Fruit fly (Drosophila melanogaster) whole organism, embryonic: ENCODE results near the gene ps.

ENCODE experiments used
- Abd-B ChIP-seq: fragments of 200-800 bp; sonication (Bioruptor generic); optimal IDR thresholded peaks from 2 replicates; lab custom pipeline; 2018; ENCODE audit warnings: missing biosample characterization, mild to moderate bottlenecking, missing genetic modification characterization, moderate library complexity
- Bgb ChIP-seq: fragments of 200-800 bp; sonication (Bioruptor generic); IDR thresholded peaks from 2 replicates; pipeline ENCODE4 v1.3.6; 2022; ENCODE audit warnings: missing biosample characterization, missing genetic modification characterization; ENCODE audit not compliant: partially characterized antibody
- CG10209 ChIP-seq: fragments of 200-800 bp; sonication (Bioruptor generic); optimal IDR thresholded peaks from 3 replicates; lab custom pipeline; 2017; ENCODE audit warnings: missing biosample characterization, mild to moderate bottlenecking, missing genetic modification characterization, missing genetic modification reagents
- CG10543 ChIP-seq: fragments of 200-800 bp; sonication (Bioruptor generic); optimal IDR thresholded peaks from 3 replicates; lab custom pipeline; 2017; ENCODE audit warnings: missing biosample characterization, mild to moderate bottlenecking, missing genetic modification characterization, moderate library complexity
- CG12155 ChIP-seq: fragments of 200-800 bp; sonication (Bioruptor generic); optimal IDR thresholded peaks from 3 replicates; lab custom pipeline; 2016; ENCODE audit warnings: missing biosample characterization, missing genetic modification characterization
- CG12659 ChIP-seq: fragments of 200-800 bp; sonication (Bioruptor generic); optimal IDR thresholded peaks from 3 replicates; lab custom pipeline; 2017; ENCODE audit warnings: mild to moderate bottlenecking, missing biosample characterization, missing genetic modification reagents, missing genetic modification characterization
- CG13123 ChIP-seq: fragments of 200-800 bp; sonication (Bioruptor generic); optimal IDR thresholded peaks from 2 replicates; lab custom pipeline; 2016; ENCODE audit warnings: missing biosample characterization, missing genetic modification characterization
- CG13296 ChIP-seq: fragments of 200-800 bp; sonication (Bioruptor generic); optimal IDR thresholded peaks from 3 replicates; lab custom pipeline; 2018; ENCODE audit warnings: missing biosample characterization, mild to moderate bottlenecking, missing genetic modification characterization
- CG13424 ChIP-seq: fragments of 200-800 bp; sonication (Bioruptor generic); optimal IDR thresholded peaks from 2 replicates; lab custom pipeline; 2019; ENCODE audit warnings: missing biosample characterization, mild to moderate bottlenecking, missing genetic modification characterization, moderate library complexity
- CG15269 ChIP-seq: fragments of 200-800 bp; sonication (Bioruptor generic); optimal IDR thresholded peaks from 2 replicates; lab custom pipeline; 2018; ENCODE audit warnings: missing biosample characterization, mild to moderate bottlenecking, missing genetic modification characterization, moderate library complexity
- CG17829 ChIP-seq: fragments of 200-800 bp; optimal IDR thresholded peaks from 2 replicates; lab custom pipeline; 2019; ENCODE audit warnings: missing biosample characterization, mild to moderate bottlenecking, missing genetic modification characterization, moderate library complexity
- CG18619 ChIP-seq: fragments of 200-800 bp; sonication (Bioruptor generic); optimal IDR thresholded peaks from 3 replicates; lab custom pipeline; 2017; ENCODE audit warnings: missing biosample characterization, mild to moderate bottlenecking, missing genetic modification characterization
- CG30020 ChIP-seq: fragments of 200-800 bp; optimal IDR thresholded peaks from 2 replicates; lab custom pipeline; 2019; ENCODE audit warnings: missing biosample characterization, mild to moderate bottlenecking, missing genetic modification characterization, moderate library complexity
- CG30403 ChIP-seq: fragments of 200-800 bp; sonication (Bioruptor generic); optimal IDR thresholded peaks from 3 replicates; lab custom pipeline; 2016; ENCODE audit warnings: missing biosample characterization, missing genetic modification characterization
- CG31224 ChIP-seq: fragments of 200-800 bp; sonication (Bioruptor generic); IDR thresholded peaks from 2 replicates; pipeline ENCODE4 v1.3.6; 2022; ENCODE audit warnings: missing biosample characterization, missing genetic modification characterization
- CG32772 ChIP-seq: fragments of 200-800 bp; sonication (Bioruptor generic); IDR thresholded peaks from 2 replicates; pipeline ENCODE4 v1.3.6; 2022; ENCODE audit warnings: missing biosample characterization, missing genetic modification characterization
- CG3281 ChIP-seq: fragments of 200-800 bp; sonication (Bioruptor generic); optimal IDR thresholded peaks from 3 replicates; lab custom pipeline; 2017; ENCODE audit warnings: missing biosample characterization, mild to moderate bottlenecking, missing genetic modification characterization
- CG5180 ChIP-seq: fragments of 200-800 bp; sonication (Bioruptor generic); optimal IDR thresholded peaks from 3 replicates; lab custom pipeline; 2017; ENCODE audit warnings: missing biosample characterization, missing genetic modification characterization, mild to moderate bottlenecking, moderate library complexity, missing genetic modification reagents
- CG6791 ChIP-seq: fragments of 200-800 bp; sonication (Bioruptor generic); IDR thresholded peaks from 3 replicates; pipeline ENCODE4 v1.3.6; 2022; ENCODE audit warnings: missing biosample characterization, missing genetic modification characterization; ENCODE audit not compliant: partially characterized antibody
- CG8388 ChIP-seq: fragments of 200-800 bp; sonication (Bioruptor generic); optimal IDR thresholded peaks from 2 replicates; lab custom pipeline; 2019; ENCODE audit warnings: missing biosample characterization, mild to moderate bottlenecking, missing genetic modification characterization, moderate library complexity
- CHES-1-like ChIP-seq: fragments of 200-800 bp; sonication (Bioruptor generic); optimal IDR thresholded peaks from 2 replicates; lab custom pipeline; 2016; ENCODE audit warnings: missing biosample characterization, missing genetic modification characterization
- D ChIP-seq, 2 experiments: fragments of 200-800 bp in 1 of 2; fragments of >200 bp in 1 of 2; sonication (Bioruptor generic) in 1 of 2; optimal IDR thresholded peaks; 2 replicates in 1 of 2; 3 replicates in 1 of 2; lab custom pipeline; 2017; ENCODE audit warnings: mild to moderate bottlenecking in 1 of 2, missing biosample characterization in 1 of 2, missing genetic modification characterization in 1 of 2, missing genetic modification reagents in 1 of 2
- D19A ChIP-seq: fragments of 200-800 bp; optimal IDR thresholded peaks from 3 replicates; lab custom pipeline; 2019; ENCODE audit warnings: missing biosample characterization, mild to moderate bottlenecking, missing genetic modification characterization, moderate library complexity
- Deaf1 ChIP-seq: fragments of 200-800 bp; optimal IDR thresholded peaks from 3 replicates; lab custom pipeline; 2019; ENCODE audit warnings: missing biosample characterization, mild to moderate bottlenecking, missing genetic modification characterization, moderate library complexity
- Fer1 ChIP-seq: fragments of 200-800 bp; sonication (Bioruptor generic); optimal IDR thresholded peaks from 2 replicates; lab custom pipeline; 2017; ENCODE audit warnings: missing biosample characterization, mild to moderate bottlenecking, missing genetic modification characterization
- Fer3 ChIP-seq: fragments of 200-800 bp; sonication (Bioruptor generic); optimal IDR thresholded peaks from 2 replicates; lab custom pipeline; 2018; ENCODE audit warnings: missing biosample characterization, mild to moderate bottlenecking, missing genetic modification characterization, moderate library complexity
- HLH54F ChIP-seq: fragments of 200-800 bp; sonication (Bioruptor generic); optimal IDR thresholded peaks from 3 replicates; lab custom pipeline; 2016; ENCODE audit warnings: missing biosample characterization, missing genetic modification characterization
- Hr51 ChIP-seq, 2 experiments: fragments of 200-800 bp; sonication (Bioruptor generic); optimal IDR thresholded peaks; 2 replicates in 1 of 2; 3 replicates in 1 of 2; lab custom pipeline; 2016 to 2018; ENCODE audit warnings: missing biosample characterization in 2 of 2, missing genetic modification characterization in 2 of 2, mild to moderate bottlenecking in 1 of 2, moderate library complexity in 1 of 2
- Hr78 ChIP-seq, 2 experiments: fragments of 200-800 bp in 1 of 2; fragments of >200 bp in 1 of 2; sonication (Bioruptor generic) in 1 of 2; optimal IDR thresholded peaks; 2 replicates each; lab custom pipeline; 2017 to 2019; ENCODE audit warnings: missing biosample characterization in 2 of 2, missing genetic modification characterization in 2 of 2, mild to moderate bottlenecking in 1 of 2, moderate library complexity in 1 of 2
- Hsf ChIP-seq: fragments of 200-800 bp; sonication (Bioruptor generic); optimal IDR thresholded peaks from 3 replicates; lab custom pipeline; 2016; ENCODE audit warnings: missing biosample characterization, missing genetic modification characterization
- Med ChIP-seq: fragments of 200-800 bp; sonication (Bioruptor generic); peaks from one replicate; lab custom pipeline; 2016; ENCODE audit warnings: missing biosample characterization, missing genetic modification characterization, mild to moderate bottlenecking, inconsistent platforms, moderate library complexity
- Oli ChIP-seq: fragments of 200-800 bp; sonication (Bioruptor generic); optimal IDR thresholded peaks from 2 replicates; lab custom pipeline; 2018; ENCODE audit warnings: missing biosample characterization, mild to moderate bottlenecking, missing genetic modification characterization, moderate library complexity
- Ptx1 ChIP-seq: fragments of 200-800 bp; sonication (Bioruptor generic); IDR thresholded peaks from 2 replicates; pipeline ENCODE4 v1.3.6; 2022; ENCODE audit warnings: missing biosample characterization, missing genetic modification characterization
- Sox102F ChIP-seq: fragments of 200-800 bp; sonication (Bioruptor generic); optimal IDR thresholded peaks from 2 replicates; lab custom pipeline; 2018; ENCODE audit warnings: missing biosample characterization, mild to moderate bottlenecking, missing genetic modification characterization, moderate library complexity
- abd-A ChIP-seq: fragments of 200-800 bp; sonication (Bioruptor generic); optimal IDR thresholded peaks from 3 replicates; lab custom pipeline; 2019; ENCODE audit warnings: missing biosample characterization, mild to moderate bottlenecking, missing genetic modification characterization, moderate library complexity
- ci ChIP-seq: fragments of 200-800 bp; sonication (Bioruptor generic); IDR thresholded peaks from 3 replicates; pipeline ENCODE4 v1.3.6; 2022; ENCODE audit warnings: missing biosample characterization, missing genetic modification characterization
- crol ChIP-seq: fragments of 200-800 bp; sonication (Bioruptor generic); IDR thresholded peaks from 2 replicates; pipeline ENCODE4 v1.3.6; 2022; ENCODE audit warnings: missing biosample characterization, missing genetic modification characterization
- dysf ChIP-seq: fragments of 200-800 bp; sonication (Bioruptor generic); IDR thresholded peaks from 3 replicates; pipeline ENCODE4 v1.3.6; 2022; ENCODE audit warnings: missing biosample characterization, missing genetic modification characterization
- gem ChIP-seq: fragments of 200-800 bp; sonication (Bioruptor generic); optimal IDR thresholded peaks from 2 replicates; lab custom pipeline; 2019; ENCODE audit warnings: missing biosample characterization, mild to moderate bottlenecking, missing genetic modification characterization, moderate library complexity
- gro ChIP-seq: fragments of 200-800 bp; sonication (Bioruptor generic); optimal IDR thresholded peaks from 2 replicates; lab custom pipeline; 2016; ENCODE audit warnings: missing biosample characterization, missing genetic modification characterization
- her ChIP-seq: fragments of 200-800 bp; sonication (Bioruptor generic); optimal IDR thresholded peaks from 2 replicates; lab custom pipeline; 2016; ENCODE audit warnings: missing biosample characterization, missing genetic modification characterization
- mld ChIP-seq: fragments of 200-800 bp; sonication (Bioruptor generic); IDR thresholded peaks from 3 replicates; pipeline ENCODE4 v1.3.6; 2022; ENCODE audit warnings: missing biosample characterization, missing genetic modification characterization; ENCODE audit not compliant: partially characterized antibody
- pho ChIP-seq: fragments of 200-800 bp; sonication (Bioruptor generic); optimal IDR thresholded peaks from 2 replicates; lab custom pipeline; 2016; ENCODE audit warnings: missing biosample characterization, missing genetic modification characterization
- pnt ChIP-seq: fragments of 200-800 bp; sonication (Bioruptor generic); optimal IDR thresholded peaks from 3 replicates; lab custom pipeline; 2016; ENCODE audit warnings: missing biosample characterization, missing genetic modification characterization
- stwl ChIP-seq: fragments of 200-800 bp; sonication (Bioruptor generic); optimal IDR thresholded peaks from 3 replicates; lab custom pipeline; 2018; ENCODE audit warnings: missing biosample characterization, mild to moderate bottlenecking, missing genetic modification characterization, moderate library complexity
- toy ChIP-seq: fragments of 200-800 bp; sonication (Bioruptor generic); IDR thresholded peaks from 2 replicates; pipeline ENCODE4 v1.3.6; 2022; ENCODE audit warnings: missing biosample characterization, missing genetic modification characterization

Gene ps

dm6 chr3R:9493627-9494626 lies 76.2 kb downstream of the ps start, which contains the start of gene CG16779 (continued):
- TF ChIP-seq Oli (tag; lab: Kevin White, UChicago), result peak; percentile 67
- TF ChIP-seq abd-A, result peak; percentile 44
- TF ChIP-seq CG5180 (GFP tag; lab: Kevin White, UChicago), result peak; percentile 18
- TF ChIP-seq CG13123, result no peak
- no peak for TF ChIP-seq CHES-1-like (GFP tag; lab: Kevin White, UChicago)
- peak; percentile 19 for TF ChIP-seq CG12659 (GFP tag; lab: Kevin White, UChicago)
- peak; percentile 2 for TF ChIP-seq CG13296
- peak; percentile 20 for TF ChIP-seq Fer1 (GFP tag; lab: Kevin White, UChicago)
- peak; percentile 69 for TF ChIP-seq Med (GFP tag; lab: Kevin White, UChicago)
- TF ChIP-seq Hr51 (GFP tag; optimal IDR thresholded peaks at IDR 0.05; lab: Kevin White, UChicago), result peak in 1 of 2 experiments; percentile 60
- TF ChIP-seq CG10209, result peak; percentile 53
- TF ChIP-seq CG18619 (GFP tag; lab: Kevin White, UChicago), result peak; percentile 19
- peak; percentile 57 for TF ChIP-seq CG10543 (GFP tag; lab: Kevin White, UChicago)
- TF ChIP-seq gem (tag; lab: Kevin White, UChicago), result peak; percentile 67
- TF ChIP-seq pho, result no peak
- TF ChIP-seq her (GFP tag; lab: Kevin White, UChicago), result no peak
- TF ChIP-seq D (optimal IDR thresholded peaks at IDR 0.05; lab: Kevin White, UChicago), result no peak
- TF ChIP-seq D (GFP tag; optimal IDR thresholded peaks at IDR 0.05; lab: Kevin White, UChicago), result peak; percentile 36
- TF ChIP-seq Bgb, result peak; percentile 20; the same call in 1 of the 2 replicates
- TF ChIP-seq dysf (GFP tag; lab: Robert Waterston, UW), result peak; percentile 53; the same call in 2 of the 3 replicates
- peak; percentile 28 for TF ChIP-seq D19A
- no peak for TF ChIP-seq toy
- peak; percentile 25 for TF ChIP-seq CG8388 (GFP tag; lab: Kevin White, UChicago)
- peak in 1 of 2 experiments; percentile 74 for TF ChIP-seq Hr78 (GFP tag; optimal IDR thresholded peaks at IDR 0.05; lab: Kevin White, UChicago)
- peak; percentile 60 for TF ChIP-seq Ptx1 (GFP tag; lab: Robert Waterston, UW)
- peak; percentile 44 for TF ChIP-seq CG13424 (tag; lab: Kevin White, UChicago)
- TF ChIP-seq CG17829 (tag; lab: Kevin White, UChicago), result no peak
- TF ChIP-seq Sox102F (GFP tag; lab: Kevin White, UChicago), result peak; percentile 36
- TF ChIP-seq CG3281 (GFP tag; lab: Kevin White, UChicago), result peak; percentile 35
- no peak for TF ChIP-seq stwl (tag; lab: Kevin White, UChicago)
- TF ChIP-seq CG30020, result no peak
- peak; percentile 29 for TF ChIP-seq Hsf
- TF ChIP-seq mld (GFP tag; lab: Robert Waterston, UW), result no peak
- TF ChIP-seq CG6791 (GFP tag; lab: Robert Waterston, UW), result no peak
- peak; percentile 4 for TF ChIP-seq Abd-B (GFP tag; lab: Kevin White, UChicago)
- TF ChIP-seq CG31224 (GFP tag; lab: Robert Waterston, UW), result no peak
- TF ChIP-seq Deaf1 (tag; lab: Kevin White, UChicago), result peak; percentile 90
- TF ChIP-seq CG32772, result no peak
- peak; percentile 49 for TF ChIP-seq CG15269 (tag; lab: Kevin White, UChicago)
- no peak for TF ChIP-seq gro (GFP tag; lab: Kevin White, UChicago)
- TF ChIP-seq pnt (GFP tag; lab: Kevin White, UChicago), result peak; percentile 9
- TF ChIP-seq crol, result peak; percentile 90
- TF ChIP-seq ci (GFP tag; lab: Robert Waterston, UW), result peak; percentile 44; the same call in 1 of the 3 replicates
- TF ChIP-seq HLH54F (GFP tag; lab: Kevin White, UChicago), result no peak
- TF ChIP-seq Fer3 (tag; lab: Kevin White, UChicago), result peak; percentile 31
- peak; percentile 59 for TF ChIP-seq CG30403 (GFP tag; lab: Kevin White, UChicago)
- TF ChIP-seq CG12155 (GFP tag; lab: Kevin White, UChicago), result peak; percentile 32
